Worm (Caenorhabditis elegans): ENCODE data around the gene math-28.

DNA sequence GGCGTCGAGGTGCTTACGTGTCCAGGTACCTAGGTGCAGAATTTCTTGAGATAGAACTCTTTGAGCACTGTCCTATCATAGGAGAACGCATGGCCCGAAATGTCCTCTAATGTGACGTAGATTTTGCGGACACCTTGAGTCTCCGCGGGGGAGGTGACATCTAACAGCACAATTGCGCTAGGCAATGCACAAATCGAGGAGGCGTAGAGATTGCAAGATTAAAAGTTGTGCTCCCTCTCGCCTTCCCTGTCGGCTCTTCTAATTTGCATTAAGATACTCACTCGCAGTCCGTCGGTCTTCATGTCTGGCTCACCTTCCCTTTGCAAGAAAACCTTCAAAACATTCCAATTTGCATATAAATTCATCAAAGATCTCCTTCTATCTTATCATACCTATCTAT lies 3.6 kb upstream of the math-28 start, which contains the start of gene F36H5.18:
- TF ChIP-seq nhr-76 (tag; optimal IDR thresholded peaks at IDR 0.05): no peak
- TF ChIP-seq nhr-237 (tag; optimal IDR thresholded peaks at IDR 0.05): no peak
- no peak for TF ChIP-seq elt-1 (tag; optimal IDR thresholded peaks at IDR 0.05; ENCODE audit: borderline replicate concordance, insufficient read depth)
- TF ChIP-seq sptf-1 (tag; optimal IDR thresholded peaks at IDR 0.05): no peak
- no peak for TF ChIP-seq flh-1 (GFP tag; optimal IDR thresholded peaks at IDR 0.05)
- no peak for TF ChIP-seq ces-1 (GFP tag; optimal IDR thresholded peaks at IDR 0.05)
- TF ChIP-seq ztf-11 (tag; optimal IDR thresholded peaks at IDR 0.05): no peak
- no peak for TF ChIP-seq elt-3 (tag; optimal IDR thresholded peaks at IDR 0.05)
- TF ChIP-seq mls-2 (tag; optimal IDR thresholded peaks at IDR 0.05): no peak
- TF ChIP-seq nhr-28 (tag; optimal IDR thresholded peaks at IDR 0.05): no peak
- no peak for TF ChIP-seq ham-2 (GFP tag; optimal IDR thresholded peaks at IDR 0.05)
- TF ChIP-seq mab-5 (tag; optimal IDR thresholded peaks at IDR 0.05): no peak
- TF ChIP-seq mep-1 (tag; optimal IDR thresholded peaks at IDR 0.05): no peak
